Fruit fly (Drosophila melanogaster) whole organism, embryonic: ENCODE data around the gene CG13031.
A peak's percentile ranks its signal among the peaks of the same experiment; 100 is the strongest.

ENCODE experiments used
- ATbp ChIP-seq: fragments of 200-800 bp; sonication (Bioruptor generic); optimal IDR thresholded peaks from 2 replicates; lab custom pipeline; 2017; ENCODE audit warnings: missing biosample characterization, mild to moderate bottlenecking, missing genetic modification characterization, missing genetic modification reagents
- Atf-2 ChIP-seq: fragments of 200-800 bp; sonication (Bioruptor generic); optimal IDR thresholded peaks from 2 replicates; lab custom pipeline; 2016; ENCODE audit warnings: missing biosample characterization, missing genetic modification characterization
- BEAF-32 ChIP-seq: fragments of 200-800 bp; sonication (Bioruptor generic); optimal IDR thresholded peaks from 3 replicates; lab custom pipeline; 2017; ENCODE audit warnings: missing biosample characterization, missing genetic modification characterization, mild to moderate bottlenecking, moderate library complexity, missing genetic modification reagents
- CG10209 ChIP-seq: fragments of 200-800 bp; sonication (Bioruptor generic); optimal IDR thresholded peaks from 3 replicates; lab custom pipeline; 2017; ENCODE audit warnings: missing biosample characterization, mild to moderate bottlenecking, missing genetic modification characterization, missing genetic modification reagents
- CG10431 ChIP-seq: fragments of 200-800 bp; sonication (Bioruptor generic); optimal IDR thresholded peaks from 3 replicates; lab custom pipeline; 2018; ENCODE audit warnings: missing biosample characterization, mild to moderate bottlenecking, missing genetic modification characterization
- CG12219 ChIP-seq: fragments of 200-800 bp; sonication (Bioruptor generic); optimal IDR thresholded peaks from 3 replicates; lab custom pipeline; 2018; ENCODE audit warnings: missing biosample characterization, mild to moderate bottlenecking, missing genetic modification characterization
- CG1529 ChIP-seq: fragments of 200-800 bp; sonication (Bioruptor generic); optimal IDR thresholded peaks from 3 replicates; lab custom pipeline; 2018; ENCODE audit warnings: missing biosample characterization, missing genetic modification characterization
- CG15601 ChIP-seq: fragments of 200-800 bp; sonication (Bioruptor generic); optimal IDR thresholded peaks from 3 replicates; lab custom pipeline; 2019; ENCODE audit warnings: missing biosample characterization, mild to moderate bottlenecking, missing genetic modification characterization, moderate library complexity
- CG1602 ChIP-seq: fragments of 200-800 bp; sonication (Bioruptor generic); optimal IDR thresholded peaks from 3 replicates; lab custom pipeline; 2016; ENCODE audit warnings: missing biosample characterization, missing genetic modification characterization
- CG1647 ChIP-seq: fragments of 200-800 bp; sonication (Bioruptor generic); optimal IDR thresholded peaks from 3 replicates; lab custom pipeline; 2016; ENCODE audit warnings: missing biosample characterization, missing genetic modification characterization
- CG16863 ChIP-seq: fragments of 200-800 bp; sonication (Bioruptor generic); optimal IDR thresholded peaks from 3 replicates; lab custom pipeline; 2016; ENCODE audit warnings: missing biosample characterization, missing genetic modification characterization
- CG1792 ChIP-seq: fragments of 200-800 bp; sonication (Bioruptor generic); optimal IDR thresholded peaks from 2 replicates; lab custom pipeline; 2016; ENCODE audit warnings: missing biosample characterization, missing genetic modification characterization
- CG18619 ChIP-seq: fragments of 200-800 bp; sonication (Bioruptor generic); optimal IDR thresholded peaks from 3 replicates; lab custom pipeline; 2017; ENCODE audit warnings: missing biosample characterization, mild to moderate bottlenecking, missing genetic modification characterization
- CG2116 ChIP-seq: fragments of 200-800 bp; sonication (Bioruptor generic); optimal IDR thresholded peaks from 3 replicates; lab custom pipeline; 2018; ENCODE audit warnings: missing biosample characterization, mild to moderate bottlenecking, missing genetic modification characterization
- CG30020 ChIP-seq: fragments of 200-800 bp; optimal IDR thresholded peaks from 2 replicates; lab custom pipeline; 2019; ENCODE audit warnings: missing biosample characterization, mild to moderate bottlenecking, missing genetic modification characterization, moderate library complexity
- CG30403 ChIP-seq: fragments of 200-800 bp; sonication (Bioruptor generic); optimal IDR thresholded peaks from 3 replicates; lab custom pipeline; 2016; ENCODE audit warnings: missing biosample characterization, missing genetic modification characterization
- CG33557 ChIP-seq: fragments of 200-800 bp; sonication (Bioruptor generic); optimal IDR thresholded peaks from 2 replicates; lab custom pipeline; 2019; ENCODE audit warnings: missing biosample characterization, mild to moderate bottlenecking, missing genetic modification characterization, moderate library complexity
- CG34224 ChIP-seq: fragments of 200-800 bp; sonication (Bioruptor generic); IDR thresholded peaks from 3 replicates; pipeline ENCODE4 v1.3.6; 2022; ENCODE audit warnings: missing biosample characterization, missing genetic modification characterization; ENCODE audit not compliant: partially characterized antibody
- CG34422 ChIP-seq: fragments of 200-800 bp; sonication (Bioruptor generic); IDR thresholded peaks from 3 replicates; pipeline ENCODE4 v1.3.6; 2022; ENCODE audit warnings: missing biosample characterization, missing genetic modification characterization
- CG5180 ChIP-seq: fragments of 200-800 bp; sonication (Bioruptor generic); optimal IDR thresholded peaks from 3 replicates; lab custom pipeline; 2017; ENCODE audit warnings: missing biosample characterization, missing genetic modification characterization, mild to moderate bottlenecking, moderate library complexity, missing genetic modification reagents
- CG7839 ChIP-seq: fragments of 200-800 bp; sonication (Bioruptor generic); optimal IDR thresholded peaks from 3 replicates; lab custom pipeline; 2018; ENCODE audit warnings: missing biosample characterization, mild to moderate bottlenecking, missing genetic modification characterization, moderate library complexity
- CoRest ChIP-seq: fragments of 200-800 bp; sonication (Bioruptor generic); optimal IDR thresholded peaks from 3 replicates; lab custom pipeline; 2018; ENCODE audit warnings: missing biosample characterization, mild to moderate bottlenecking, missing genetic modification characterization, moderate library complexity
- Fer1 ChIP-seq: fragments of 200-800 bp; sonication (Bioruptor generic); optimal IDR thresholded peaks from 2 replicates; lab custom pipeline; 2017; ENCODE audit warnings: missing biosample characterization, mild to moderate bottlenecking, missing genetic modification characterization
- H15 ChIP-seq: fragments of 200-800 bp; sonication (Bioruptor generic); IDR thresholded peaks from 3 replicates; pipeline ENCODE4 v1.3.6; 2022; ENCODE audit warnings: missing biosample characterization, missing genetic modification characterization
- H2.0 ChIP-seq: fragments of 200-800 bp; sonication (Bioruptor generic); IDR thresholded peaks from 2 replicates; pipeline ENCODE4 v1.3.6; 2022; ENCODE audit warnings: missing biosample characterization, missing genetic modification characterization
- HmgD ChIP-seq: fragments of 200-800 bp; sonication (Bioruptor generic); optimal IDR thresholded peaks from 3 replicates; lab custom pipeline; 2016; ENCODE audit warnings: missing biosample characterization, missing genetic modification characterization
- Hmx ChIP-seq: fragments of 200-800 bp; sonication (Bioruptor generic); optimal IDR thresholded peaks from 2 replicates; lab custom pipeline; 2016; ENCODE audit warnings: missing biosample characterization, missing genetic modification characterization
- Hr39 ChIP-seq: fragments of >200 bp; optimal IDR thresholded peaks from 2 replicates; lab custom pipeline; 2017
- Max ChIP-seq: fragments of 200-800 bp; sonication (Bioruptor generic); optimal IDR thresholded peaks from 2 replicates; lab custom pipeline; 2016; ENCODE audit warnings: missing biosample characterization, mild to moderate bottlenecking, missing genetic modification characterization
- Mrtf ChIP-seq: fragments of 200-800 bp; sonication (Bioruptor generic); IDR thresholded peaks from 3 replicates; pipeline ENCODE4 v1.3.6; 2022; ENCODE audit warnings: missing biosample characterization, missing genetic modification characterization
- Poxn ChIP-seq: fragments of 200-800 bp; sonication (Bioruptor generic); IDR thresholded peaks from 2 replicates; pipeline ENCODE4 v1.3.6; 2022; ENCODE audit warnings: missing biosample characterization, missing genetic modification characterization
- Sox102F ChIP-seq: fragments of 200-800 bp; sonication (Bioruptor generic); optimal IDR thresholded peaks from 2 replicates; lab custom pipeline; 2018; ENCODE audit warnings: missing biosample characterization, mild to moderate bottlenecking, missing genetic modification characterization, moderate library complexity
- Sry-δ ChIP-seq: fragments of 200-800 bp; sonication (Bioruptor generic); optimal IDR thresholded peaks from 2 replicates; lab custom pipeline; 2016; ENCODE audit warnings: missing biosample characterization, missing genetic modification characterization
- TFAM ChIP-seq: fragments of 200-800 bp; sonication (Bioruptor generic); optimal IDR thresholded peaks from 2 replicates; lab custom pipeline; 2017; ENCODE audit warnings: missing biosample characterization, missing genetic modification characterization, inconsistent platforms
- croc ChIP-seq: fragments of 200-800 bp; sonication (Bioruptor generic); conservative IDR thresholded peaks from 3 replicates; pipeline ENCODE4 v1.3.6; 2022; ENCODE audit warnings: missing biosample characterization, missing genetic modification characterization
- cwo ChIP-seq: fragments of 200-800 bp; sonication (Bioruptor generic); optimal IDR thresholded peaks from 3 replicates; lab custom pipeline; 2017; ENCODE audit warnings: missing biosample characterization, missing genetic modification characterization, mild to moderate bottlenecking, moderate library complexity, missing genetic modification reagents
- dmrt11E ChIP-seq: fragments of 200-800 bp; sonication (Bioruptor generic); optimal IDR thresholded peaks from 3 replicates; lab custom pipeline; 2018; ENCODE audit warnings: missing biosample characterization, mild to moderate bottlenecking, missing genetic modification characterization, moderate library complexity
- dysf ChIP-seq: fragments of 200-800 bp; sonication (Bioruptor generic); IDR thresholded peaks from 3 replicates; pipeline ENCODE4 v1.3.6; 2022; ENCODE audit warnings: missing biosample characterization, missing genetic modification characterization
- esg ChIP-seq: fragments of 200-800 bp; sonication (Bioruptor generic); conservative IDR thresholded peaks from 2 replicates; pipeline ENCODE4 v1.3.6; 2022; ENCODE audit warnings: missing biosample characterization, missing genetic modification characterization
- lmd ChIP-seq: fragments of 200-800 bp; sonication (Bioruptor generic); IDR thresholded peaks from 2 replicates; pipeline ENCODE4 v1.3.6; 2022; ENCODE audit warnings: missing biosample characterization, missing genetic modification characterization
- nerfin-1 ChIP-seq: fragments of 200-800 bp; sonication (Bioruptor generic); optimal IDR thresholded peaks from 3 replicates; lab custom pipeline; 2019; ENCODE audit warnings: missing biosample characterization, mild to moderate bottlenecking, missing genetic modification characterization, moderate library complexity
- nom ChIP-seq: fragments of 200-800 bp; sonication (Bioruptor generic); optimal IDR thresholded peaks from 2 replicates; lab custom pipeline; 2017; ENCODE audit warnings: missing biosample characterization, missing genetic modification characterization, mild to moderate bottlenecking, moderate library complexity, missing genetic modification reagents
- pum ChIP-seq: fragments of 200-800 bp; sonication (Bioruptor generic); optimal IDR thresholded peaks from 2 replicates; lab custom pipeline; 2016; ENCODE audit warnings: missing biosample characterization, missing genetic modification characterization
- salm ChIP-seq: fragments of 200-800 bp; sonication (Bioruptor generic); optimal IDR thresholded peaks from 2 replicates; lab custom pipeline; 2018; ENCODE audit warnings: missing biosample characterization, mild to moderate bottlenecking, missing genetic modification characterization
- slbo ChIP-seq: fragments of 200-800 bp; sonication (Bioruptor generic); IDR thresholded peaks from 2 replicates; pipeline ENCODE4 v1.3.6; 2022; ENCODE audit warnings: missing biosample characterization, missing genetic modification characterization
- stc ChIP-seq: fragments of 200-800 bp; sonication (Bioruptor generic); IDR thresholded peaks from 2 replicates; pipeline ENCODE4 v1.3.6; 2022; ENCODE audit warnings: missing biosample characterization, missing genetic modification characterization
- tgo ChIP-seq: fragments of 200-800 bp; sonication (Bioruptor generic); IDR thresholded peaks from 3 replicates; pipeline ENCODE4 v1.3.6; 2022; ENCODE audit warnings: missing biosample characterization, missing genetic modification characterization
- trem ChIP-seq: fragments of 200-800 bp; optimal IDR thresholded peaks from 3 replicates; lab custom pipeline; 2019; ENCODE audit warnings: missing biosample characterization, mild to moderate bottlenecking, missing genetic modification characterization, moderate library complexity
- tup ChIP-seq: fragments of 200-800 bp; sonication (Bioruptor generic); optimal IDR thresholded peaks from 2 replicates; lab custom pipeline; 2016; ENCODE audit warnings: missing biosample characterization, mild to moderate bottlenecking, missing genetic modification characterization, moderate library complexity
- zen ChIP-seq: fragments of 200-800 bp; sonication (Bioruptor generic); optimal IDR thresholded peaks from 3 replicates; lab custom pipeline; 2018; ENCODE audit warnings: missing biosample characterization, mild to moderate bottlenecking, missing genetic modification characterization, moderate library complexity
- zf30C ChIP-seq: fragments of 200-800 bp; sonication (Bioruptor generic); optimal IDR thresholded peaks from 3 replicates; lab custom pipeline; 2018; ENCODE audit warnings: missing biosample characterization, mild to moderate bottlenecking, missing genetic modification characterization

CG13031 gene

DNA sequence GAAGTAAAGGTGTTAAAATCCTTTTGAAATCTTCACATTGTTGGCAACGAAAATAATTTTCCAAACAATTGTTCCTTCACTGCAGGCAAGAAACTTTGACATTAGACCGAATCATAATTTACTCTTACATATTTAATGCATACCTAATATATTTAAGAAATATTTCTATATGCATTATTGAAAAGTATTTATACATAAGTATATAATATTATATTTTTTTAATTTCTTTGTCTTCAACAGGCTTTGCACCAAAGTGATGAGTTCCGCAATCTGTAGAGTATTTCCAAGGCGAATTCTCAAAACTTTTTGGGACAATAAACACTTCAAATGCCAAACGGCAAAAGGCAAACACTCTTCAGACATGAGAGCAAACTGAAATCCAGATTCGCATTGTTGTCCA lies 27.6 kb upstream of the CG13031 start (continued):
- TF ChIP-seq pum (GFP tag; lab: Kevin White, UChicago) (no peak), Atf-2 (GFP tag; lab: Kevin White, UChicago) (no peak), nerfin-1 (tag; lab: Kevin White, UChicago) (no peak), Max (GFP tag; lab: Kevin White, UChicago) (no peak), CG5180 (no peak), BEAF-32 (GFP tag; lab: Kevin White, UChicago) (no peak), zen (no peak), tgo (GFP tag; lab: Robert Waterston, UW) (peak; percentile 61; the same call in 2 of the 3 replicates), H2.0 (GFP tag; lab: Robert Waterston, UW) (peak; percentile 60), CG18619 (GFP tag; lab: Kevin White, UChicago) (no peak), stc (GFP tag; lab: Robert Waterston, UW) (peak; percentile 54), croc (GFP tag; lab: Robert Waterston, UW) (no peak), tup (no peak), CG33557 (no peak), nom (GFP tag; lab: Kevin White, UChicago) (no peak), esg (GFP tag; lab: Robert Waterston, UW) (peak; percentile 46; the same call in 1 of the 2 replicates), CG15601 (tag; lab: Kevin White, UChicago) (peak; percentile 4), CG1792 (GFP tag; lab: Kevin White, UChicago) (no peak), CG2116 (no peak), CG30020 (no peak), dysf (GFP tag; lab: Robert Waterston, UW) (0 out of 3 replicates have a peak, but pooled peaks have one; percentile 33), Mrtf (GFP tag; lab: Robert Waterston, UW) (no peak), CG34224 (no peak), CG10431 (no peak), CG12219 (GFP tag; lab: Kevin White, UChicago) (no peak), ATbp (GFP tag; lab: Kevin White, UChicago) (no peak), Fer1 (GFP tag; lab: Kevin White, UChicago) (no peak), Poxn (GFP tag; lab: Robert Waterston, UW) (no peak), TFAM (no peak), CG10209 (GFP tag; lab: Kevin White, UChicago) (peak; percentile 30), zf30C (GFP tag; lab: Kevin White, UChicago) (no peak), CoRest (tag; lab: Kevin White, UChicago) (peak; percentile 37), H15 (GFP tag; lab: Robert Waterston, UW) (no peak), CG7839 (tag; lab: Kevin White, UChicago) (peak; percentile 53), salm (tag; lab: Kevin White, UChicago) (no peak), Sox102F (GFP tag; lab: Kevin White, UChicago) (peak; percentile 75), Sry-δ (GFP tag; lab: Kevin White, UChicago) (no peak), cwo (GFP tag; lab: Kevin White, UChicago) (no peak), lmd (GFP tag; lab: Robert Waterston, UW) (0 out of 2 replicates have a peak, but pooled peaks have one; percentile 29), trem (peak; percentile 6), dmrt11E (tag; lab: Kevin White, UChicago) (no peak), CG30403 (peak; percentile 42), CG16863 (GFP tag; lab: Kevin White, UChicago) (no peak), CG1529 (GFP tag; lab: Kevin White, UChicago) (no peak), CG34422 (GFP tag; lab: Robert Waterston, UW) (0 out of 3 replicates have a peak, but pooled peaks have one; percentile 38), CG1647 (GFP tag; lab: Kevin White, UChicago) (no peak), HmgD (GFP tag; lab: Kevin White, UChicago) (no peak), slbo (GFP tag; lab: Robert Waterston, UW) (peak; percentile 66), Hmx (no peak), Hr39 (lab: Kevin White, UChicago) (no peak), CG1602 (GFP tag; lab: Kevin White, UChicago) (no peak)
